Fruit fly (Drosophila melanogaster) whole organism, embryonic: Measurements from ENCODE around the gene CG18171.

Source experiments
- Aef1 ChIP-seq: fragments of 200-800 bp; sonication (Bioruptor generic); IDR thresholded peaks from 3 replicates; pipeline ENCODE4 v1.3.6; 2022; ENCODE audit warnings: missing biosample characterization, missing genetic modification characterization
- CG10565 ChIP-seq: fragments of 200-800 bp; sonication (Bioruptor generic); optimal IDR thresholded peaks from 3 replicates; lab custom pipeline; 2016; ENCODE audit warnings: missing biosample characterization, mild to moderate bottlenecking, missing genetic modification characterization
- CG10979 ChIP-seq: fragments of 200-800 bp; sonication (Bioruptor generic); optimal IDR thresholded peaks from 2 replicates; lab custom pipeline; 2018; ENCODE audit warnings: missing biosample characterization, mild to moderate bottlenecking, missing genetic modification characterization, moderate library complexity
- CG11560 ChIP-seq: fragments of 200-800 bp; sonication (Bioruptor generic); IDR thresholded peaks from 3 replicates; pipeline ENCODE4 v1.3.6; 2022; ENCODE audit warnings: missing biosample characterization, missing genetic modification characterization
- CG11695 ChIP-seq: fragments of 200-800 bp; sonication (Bioruptor generic); IDR thresholded peaks from 3 replicates; pipeline ENCODE4 v1.3.6; 2022; ENCODE audit warnings: missing biosample characterization, missing genetic modification characterization
- CG12769 ChIP-seq: fragments of 200-800 bp; sonication (Bioruptor generic); optimal IDR thresholded peaks from 2 replicates; lab custom pipeline; 2019; ENCODE audit warnings: missing biosample characterization, mild to moderate bottlenecking, missing genetic modification characterization, moderate library complexity
- CG1529 ChIP-seq: fragments of 200-800 bp; sonication (Bioruptor generic); optimal IDR thresholded peaks from 3 replicates; lab custom pipeline; 2018; ENCODE audit warnings: missing biosample characterization, missing genetic modification characterization
- CG16813 ChIP-seq: fragments of 200-800 bp; sonication (Bioruptor generic); IDR thresholded peaks from 3 replicates; pipeline ENCODE4 v1.3.6; 2022; ENCODE audit warnings: missing biosample characterization, missing genetic modification characterization; ENCODE audit not compliant: partially characterized antibody
- CG17385 ChIP-seq: fragments of 200-800 bp; sonication (Bioruptor generic); optimal IDR thresholded peaks from 3 replicates; lab custom pipeline; 2018; ENCODE audit warnings: missing biosample characterization, mild to moderate bottlenecking, missing genetic modification characterization
- CG1792 ChIP-seq: fragments of 200-800 bp; sonication (Bioruptor generic); optimal IDR thresholded peaks from 2 replicates; lab custom pipeline; 2016; ENCODE audit warnings: missing biosample characterization, missing genetic modification characterization
- CG18262 ChIP-seq: fragments of 200-800 bp; optimal IDR thresholded peaks from 3 replicates; lab custom pipeline; 2019; ENCODE audit warnings: missing biosample characterization, mild to moderate bottlenecking, missing genetic modification characterization, moderate library complexity
- CG2202 ChIP-seq: fragments of 200-800 bp; sonication (Bioruptor generic); optimal IDR thresholded peaks from 2 replicates; lab custom pipeline; 2018; ENCODE audit warnings: missing biosample characterization, mild to moderate bottlenecking, missing genetic modification characterization
- CG2678 ChIP-seq: fragments of 200-800 bp; sonication (Bioruptor generic); optimal IDR thresholded peaks from 3 replicates; lab custom pipeline; 2019; ENCODE audit warnings: missing biosample characterization, mild to moderate bottlenecking, missing genetic modification characterization, moderate library complexity
- CG30431 ChIP-seq: fragments of 200-800 bp; sonication (Bioruptor generic); optimal IDR thresholded peaks from 2 replicates; lab custom pipeline; 2017; ENCODE audit warnings: missing biosample characterization, missing genetic modification characterization
- CG31224 ChIP-seq: fragments of 200-800 bp; sonication (Bioruptor generic); IDR thresholded peaks from 2 replicates; pipeline ENCODE4 v1.3.6; 2022; ENCODE audit warnings: missing biosample characterization, missing genetic modification characterization
- CG32532 ChIP-seq: fragments of 200-800 bp; sonication (Bioruptor generic); IDR thresholded peaks from 2 replicates; pipeline ENCODE4 v1.3.6; 2022; ENCODE audit warnings: missing biosample characterization, missing genetic modification characterization
- CG43689 ChIP-seq: fragments of 200-800 bp; sonication (Bioruptor generic); IDR thresholded peaks from 2 replicates; pipeline ENCODE4 v1.3.6; 2022; ENCODE audit warnings: missing biosample characterization, missing genetic modification characterization
- CG5180 ChIP-seq: fragments of 200-800 bp; sonication (Bioruptor generic); optimal IDR thresholded peaks from 3 replicates; lab custom pipeline; 2017; ENCODE audit warnings: missing biosample characterization, missing genetic modification characterization, mild to moderate bottlenecking, moderate library complexity, missing genetic modification reagents
- CG7839 ChIP-seq: fragments of 200-800 bp; sonication (Bioruptor generic); optimal IDR thresholded peaks from 3 replicates; lab custom pipeline; 2018; ENCODE audit warnings: missing biosample characterization, mild to moderate bottlenecking, missing genetic modification characterization, moderate library complexity
- CG8281 ChIP-seq: fragments of 200-800 bp; sonication (Bioruptor generic); optimal IDR thresholded peaks from 2 replicates; lab custom pipeline; 2018; ENCODE audit warnings: missing biosample characterization, mild to moderate bottlenecking, missing genetic modification characterization, moderate library complexity
- CG8290 ChIP-seq, 3 experiments: fragments of 200-800 bp; sonication (Bioruptor generic); optimal IDR thresholded peaks; 2 replicates each; lab custom pipeline; 2016 to 2019; ENCODE audit warnings: missing biosample characterization in 3 of 3, missing genetic modification characterization in 3 of 3, mild to moderate bottlenecking in 2 of 3, moderate library complexity in 1 of 3
- Drgx ChIP-seq: fragments of 200-800 bp; sonication (Bioruptor generic); IDR thresholded peaks from 2 replicates; pipeline ENCODE4 v1.3.6; 2022; ENCODE audit warnings: missing biosample characterization, missing genetic modification characterization
- E2f2 ChIP-seq: fragments of 200-800 bp; sonication (Bioruptor generic); IDR thresholded peaks from 2 replicates; pipeline ENCODE4 v1.3.6; 2022; ENCODE audit warnings: missing biosample characterization, missing genetic modification characterization
- H15 ChIP-seq: fragments of 200-800 bp; sonication (Bioruptor generic); IDR thresholded peaks from 3 replicates; pipeline ENCODE4 v1.3.6; 2022; ENCODE audit warnings: missing biosample characterization, missing genetic modification characterization
- MBD-R2 ChIP-seq: fragments of 200-800 bp; sonication (Bioruptor generic); IDR thresholded peaks from 2 replicates; pipeline ENCODE4 v1.3.6; 2022; ENCODE audit warnings: missing biosample characterization, missing genetic modification characterization
- Myb ChIP-seq: fragments of 200-800 bp; sonication (Bioruptor generic); optimal IDR thresholded peaks from 2 replicates; lab custom pipeline; 2016; ENCODE audit warnings: missing biosample characterization, missing genetic modification characterization
- Side ChIP-seq: fragments of 200-800 bp; sonication (Bioruptor generic); optimal IDR thresholded peaks from 2 replicates; lab custom pipeline; 2016; ENCODE audit warnings: missing biosample characterization, missing genetic modification characterization
- Sin3A ChIP-seq: fragments of >200 bp; optimal IDR thresholded peaks from 2 replicates; lab custom pipeline; 2018
- Sox102F ChIP-seq: fragments of 200-800 bp; sonication (Bioruptor generic); optimal IDR thresholded peaks from 2 replicates; lab custom pipeline; 2018; ENCODE audit warnings: missing biosample characterization, mild to moderate bottlenecking, missing genetic modification characterization, moderate library complexity
- Taf1 ChIP-seq: fragments of 200-800 bp; sonication (Bioruptor generic); IDR thresholded peaks from 2 replicates; pipeline ENCODE4 v1.3.6; 2022; ENCODE audit warnings: missing biosample characterization, missing genetic modification characterization
- ab ChIP-seq: fragments of 200-800 bp; sonication (Bioruptor generic); optimal IDR thresholded peaks from 2 replicates; lab custom pipeline; 2016; ENCODE audit warnings: missing biosample characterization, missing genetic modification characterization
- ato ChIP-seq: fragments of 200-800 bp; sonication (Bioruptor generic); IDR thresholded peaks from 2 replicates; pipeline ENCODE4 v1.3.6; 2022; ENCODE audit warnings: missing biosample characterization, missing genetic modification characterization; ENCODE audit not compliant: partially characterized antibody
- br ChIP-seq: fragments of >200 bp; optimal IDR thresholded peaks from 2 replicates; lab custom pipeline; 2017
- dimm ChIP-seq: fragments of 200-800 bp; sonication (Bioruptor generic); IDR thresholded peaks from 2 replicates; pipeline ENCODE4 v1.3.6; 2022; ENCODE audit warnings: missing biosample characterization, missing genetic modification characterization
- ewg ChIP-seq: fragments of 200-800 bp; sonication (Bioruptor generic); optimal IDR thresholded peaks from 3 replicates; lab custom pipeline; 2017; ENCODE audit warnings: mild to moderate bottlenecking, missing biosample characterization, missing genetic modification reagents, missing genetic modification characterization
- fd3F ChIP-seq: fragments of 200-800 bp; sonication (Bioruptor generic); optimal IDR thresholded peaks from 2 replicates; lab custom pipeline; 2018; ENCODE audit warnings: missing biosample characterization, mild to moderate bottlenecking, missing genetic modification characterization, moderate library complexity
- gem ChIP-seq: fragments of 200-800 bp; sonication (Bioruptor generic); optimal IDR thresholded peaks from 2 replicates; lab custom pipeline; 2019; ENCODE audit warnings: missing biosample characterization, mild to moderate bottlenecking, missing genetic modification characterization, moderate library complexity
- gfzf ChIP-seq: fragments of 200-800 bp; sonication (Bioruptor generic); optimal IDR thresholded peaks from 2 replicates; lab custom pipeline; 2016; ENCODE audit warnings: missing biosample characterization, mild to moderate bottlenecking, missing genetic modification characterization, moderate library complexity
- hbn ChIP-seq: fragments of 200-800 bp; sonication (Bioruptor generic); IDR thresholded peaks from 2 replicates; pipeline ENCODE4 v1.3.6; 2022; ENCODE audit warnings: missing biosample characterization, missing genetic modification characterization; ENCODE audit not compliant: partially characterized antibody
- jumu ChIP-seq: fragments of 200-800 bp; sonication (Bioruptor generic); optimal IDR thresholded peaks from 3 replicates; lab custom pipeline; 2016; ENCODE audit warnings: missing biosample characterization, missing genetic modification characterization
- ken ChIP-seq: fragments of 200-800 bp; sonication (Bioruptor generic); IDR thresholded peaks from 3 replicates; pipeline ENCODE4 v1.3.6; 2022; ENCODE audit warnings: missing biosample characterization, missing genetic modification characterization
- kni ChIP-seq: fragments of 200-800 bp; sonication (Bioruptor generic); optimal IDR thresholded peaks from 3 replicates; lab custom pipeline; 2017; ENCODE audit warnings: mild to moderate bottlenecking, missing biosample characterization, missing genetic modification reagents, missing genetic modification characterization
- lab ChIP-seq: fragments of 200-800 bp; sonication (Bioruptor generic); optimal IDR thresholded peaks from 3 replicates; lab custom pipeline; 2017; ENCODE audit warnings: missing biosample characterization, missing genetic modification characterization, mild to moderate bottlenecking, moderate library complexity, missing genetic modification reagents
- nerfin-2 ChIP-seq: fragments of 200-800 bp; sonication (Bioruptor generic); IDR thresholded peaks from 2 replicates; pipeline ENCODE4 v1.3.6; 2022; ENCODE audit warnings: missing biosample characterization, missing genetic modification characterization; ENCODE audit not compliant: partially characterized antibody
- onecut ChIP-seq: fragments of 200-800 bp; sonication (Bioruptor generic); IDR thresholded peaks from 2 replicates; pipeline ENCODE4 v1.3.6; 2022; ENCODE audit warnings: missing biosample characterization, missing genetic modification characterization
- phol ChIP-seq: fragments of 200-800 bp; sonication (Bioruptor generic); optimal IDR thresholded peaks from 3 replicates; lab custom pipeline; 2018; ENCODE audit warnings: missing biosample characterization, mild to moderate bottlenecking, missing genetic modification characterization, moderate library complexity
- salm ChIP-seq: fragments of 200-800 bp; sonication (Bioruptor generic); optimal IDR thresholded peaks from 2 replicates; lab custom pipeline; 2018; ENCODE audit warnings: missing biosample characterization, mild to moderate bottlenecking, missing genetic modification characterization
- sima ChIP-seq: fragments of 200-800 bp; sonication (Bioruptor generic); optimal IDR thresholded peaks from 2 replicates; lab custom pipeline; 2016; ENCODE audit warnings: missing biosample characterization, missing genetic modification characterization
- unc-4 ChIP-seq: fragments of 200-800 bp; sonication (Bioruptor generic); IDR thresholded peaks from 2 replicates; pipeline ENCODE4 v1.3.6; 2022; ENCODE audit warnings: missing biosample characterization, missing genetic modification characterization; ENCODE audit not compliant: partially characterized antibody
- wek ChIP-seq: fragments of 200-800 bp; sonication (Bioruptor generic); optimal IDR thresholded peaks from 3 replicates; lab custom pipeline; 2018; ENCODE audit warnings: missing biosample characterization, mild to moderate bottlenecking, missing genetic modification characterization, moderate library complexity
- zfh1 ChIP-seq: fragments of 200-800 bp; sonication (Bioruptor generic); IDR thresholded peaks from 3 replicates; pipeline ENCODE4 v1.3.6; 2022; ENCODE audit warnings: missing biosample characterization, missing genetic modification characterization

CG18171 gene

DNA sequence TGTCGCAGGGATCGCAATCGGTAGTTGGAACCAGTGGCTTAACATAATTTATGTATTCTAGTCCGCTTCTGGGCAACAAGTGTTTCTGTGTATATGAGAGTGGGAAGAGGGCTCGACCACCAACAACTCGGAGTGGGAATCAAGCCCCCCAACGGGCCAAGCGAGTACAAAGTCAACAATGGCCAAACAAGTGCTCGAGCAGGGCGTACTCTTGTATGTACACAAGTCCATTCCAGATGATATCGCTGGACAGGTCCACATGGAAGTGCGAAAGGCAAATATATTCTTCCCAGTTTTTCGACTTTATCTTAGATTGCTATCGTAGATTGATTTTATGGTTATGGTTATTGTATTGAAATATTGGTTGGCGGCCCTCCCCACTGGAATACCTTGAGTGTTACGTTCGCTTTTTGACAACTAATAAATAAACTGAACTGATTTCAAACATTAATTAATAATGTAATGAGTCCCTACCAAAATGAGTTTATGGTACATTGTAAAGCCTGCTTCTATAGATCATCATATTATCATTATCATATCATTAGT lies 19.7 kb upstream of the CG18171 start (continued):
- no peak for TF ChIP-seq jumu
- TF ChIP-seq Aef1 (GFP tag; lab: Robert Waterston, UW): no peak
- no peak for TF ChIP-seq CG16813 (GFP tag; lab: Robert Waterston, UW)
- TF ChIP-seq Sin3A: no peak
- TF ChIP-seq ewg (GFP tag; lab: Kevin White, UChicago): no peak
- TF ChIP-seq Side (GFP tag; lab: Kevin White, UChicago): no peak
- TF ChIP-seq CG11695: no peak
- no peak for TF ChIP-seq CG1792 (GFP tag; lab: Kevin White, UChicago)
- TF ChIP-seq Taf1: no peak
- no peak for TF ChIP-seq CG7839 (tag; lab: Kevin White, UChicago)
- TF ChIP-seq hbn (GFP tag; lab: Robert Waterston, UW): no peak
- TF ChIP-seq br (lab: Kevin White, UChicago): no peak
- no peak for TF ChIP-seq ato (GFP tag; lab: Robert Waterston, UW)
- no peak for TF ChIP-seq H15 (GFP tag; lab: Robert Waterston, UW)
- no peak for TF ChIP-seq CG11560 (tag; lab: Robert Waterston, UW)
- TF ChIP-seq unc-4: no peak
- TF ChIP-seq CG12769 (tag; lab: Kevin White, UChicago): peak; percentile 52
- peak; percentile 50 for TF ChIP-seq wek (GFP tag; lab: Kevin White, UChicago)
- no peak for TF ChIP-seq CG8290 (GFP tag; optimal IDR thresholded peaks at IDR 0.05; lab: Kevin White, UChicago)
- TF ChIP-seq CG8290 (tag; optimal IDR thresholded peaks at IDR 0.05; lab: Kevin White, UChicago): peak; percentile 20 to 22
- TF ChIP-seq fd3F (GFP tag; lab: Kevin White, UChicago): no peak
- TF ChIP-seq gem (tag; lab: Kevin White, UChicago): peak; percentile 3
- TF ChIP-seq CG43689 (GFP tag; lab: Robert Waterston, UW): no peak
- no peak for TF ChIP-seq Myb (GFP tag; lab: Kevin White, UChicago)
- TF ChIP-seq phol (tag; lab: Kevin White, UChicago): no peak
- TF ChIP-seq Drgx (GFP tag; lab: Robert Waterston, UW): no peak
- TF ChIP-seq CG30431 (GFP tag; lab: Kevin White, UChicago): no peak
- no peak for TF ChIP-seq E2f2 (GFP tag; lab: Robert Waterston, UW)
- TF ChIP-seq CG2678 (tag; lab: Kevin White, UChicago): no peak
- peak; percentile 51 for TF ChIP-seq CG2202 (tag; lab: Kevin White, UChicago)
- peak; percentile 13 for TF ChIP-seq kni (GFP tag; lab: Kevin White, UChicago)
- no peak for TF ChIP-seq CG17385 (GFP tag; lab: Kevin White, UChicago)
- TF ChIP-seq nerfin-2 (GFP tag; lab: Robert Waterston, UW): no peak
- TF ChIP-seq onecut: peak; percentile 16
- TF ChIP-seq CG18262 (tag; lab: Kevin White, UChicago): peak; percentile 14
- no peak for TF ChIP-seq Sox102F
- no peak for TF ChIP-seq CG5180
- TF ChIP-seq CG10565 (GFP tag; lab: Kevin White, UChicago): no peak
- TF ChIP-seq CG8281 (tag; lab: Kevin White, UChicago): peak; percentile 78
- TF ChIP-seq ken: 0 out of 3 replicates have a peak, but pooled peaks have one; percentile 49
- TF ChIP-seq CG31224: peak; percentile 66
- peak; percentile 62 for TF ChIP-seq lab (GFP tag; lab: Kevin White, UChicago)
- no peak for TF ChIP-seq CG32532 (GFP tag; lab: Robert Waterston, UW)
- no peak for TF ChIP-seq CG1529
- no peak for TF ChIP-seq gfzf (GFP tag; lab: Kevin White, UChicago)
- TF ChIP-seq ab (GFP tag; lab: Kevin White, UChicago): no peak
- TF ChIP-seq dimm (GFP tag; lab: Robert Waterston, UW): no peak
- no peak for TF ChIP-seq MBD-R2
- no peak; the same call in 2 of the 3 replicates for TF ChIP-seq zfh1 (GFP tag; lab: Robert Waterston, UW)
- no peak for TF ChIP-seq CG10979 (tag; lab: Kevin White, UChicago)
- no peak for TF ChIP-seq sima (GFP tag; lab: Kevin White, UChicago)
- peak; percentile 9 for TF ChIP-seq salm (tag; lab: Kevin White, UChicago)
